Worm (Caenorhabditis elegans): ENCODE data around the gene ptr-14.
A peak's percentile ranks its signal among the peaks of the same experiment; 100 is the strongest.
"Not testable (repeated sequence)": the region's sequence is repeated elsewhere in the genome, so short reads cannot be mapped to it uniquely, and the experiment has no call there.

The ptr-14 gene

DNA sequence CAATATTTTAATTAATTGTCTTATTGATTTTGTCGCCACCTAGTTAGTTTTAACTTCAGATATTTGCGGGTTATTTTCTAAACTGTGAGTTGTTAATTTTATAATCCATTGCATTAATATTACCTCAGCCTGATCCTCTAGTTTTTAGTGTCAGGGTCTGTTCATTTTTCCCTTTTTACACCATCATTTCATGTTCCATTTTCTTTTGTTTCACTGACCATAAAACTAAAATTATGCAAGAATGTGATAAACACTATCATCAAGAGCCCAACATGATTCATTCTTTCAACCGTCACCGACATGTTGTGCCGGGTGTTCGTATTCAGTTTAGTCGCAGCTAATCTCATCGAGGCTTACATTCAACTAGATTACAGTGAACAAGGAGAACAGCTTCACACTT, 23.8 kb downstream of the ptr-14 start, which contains the start of gene F56C4.2:
Gene F56C4.2, plus strand, starts transcription at position 301 of the 400 bp plus-strand sequence.
- TF ChIP-seq B0336.3 (GFP tag; IDR thresholded peaks at IDR 0.05) (no peak), let-607 (tag; optimal IDR thresholded peaks at IDR 0.05) (no peak), ztf-28 (GFP tag; IDR thresholded peaks at IDR 0.05) (no peak), tbx-9 (tag; optimal IDR thresholded peaks at IDR 0.05; ENCODE audit: borderline replicate concordance) (no peak), F23B12.7 (tag; optimal IDR thresholded peaks at IDR 0.05; ENCODE audit: insufficient read depth) (no peak), sea-2 (GFP tag; IDR thresholded peaks at IDR 0.05) (no peak), lin-26 (GFP tag; IDR thresholded peaks at IDR 0.05) (no peak), ztf-25 (GFP tag; IDR thresholded peaks at IDR 0.05) (no peak), ekl-4 (GFP tag; IDR thresholded peaks at IDR 0.05) (no peak)

- TF ChIP-seq tbx-9 (tag; optimal IDR thresholded peaks at IDR 0.05; ENCODE audit: borderline replicate concordance); zim-3 (tag; optimal IDR thresholded peaks at IDR 0.05); madf-10 (tag; optimal IDR thresholded peaks at IDR 0.05): not testable (repeated sequence)
Measured at ce11 chrIV:10654047-10654446, 38.8 kb downstream of the ptr-14 start, which contains the start of gene glb-19. Gene glb-19 (minus strand): TSS chrIV:10654147.

DNA sequence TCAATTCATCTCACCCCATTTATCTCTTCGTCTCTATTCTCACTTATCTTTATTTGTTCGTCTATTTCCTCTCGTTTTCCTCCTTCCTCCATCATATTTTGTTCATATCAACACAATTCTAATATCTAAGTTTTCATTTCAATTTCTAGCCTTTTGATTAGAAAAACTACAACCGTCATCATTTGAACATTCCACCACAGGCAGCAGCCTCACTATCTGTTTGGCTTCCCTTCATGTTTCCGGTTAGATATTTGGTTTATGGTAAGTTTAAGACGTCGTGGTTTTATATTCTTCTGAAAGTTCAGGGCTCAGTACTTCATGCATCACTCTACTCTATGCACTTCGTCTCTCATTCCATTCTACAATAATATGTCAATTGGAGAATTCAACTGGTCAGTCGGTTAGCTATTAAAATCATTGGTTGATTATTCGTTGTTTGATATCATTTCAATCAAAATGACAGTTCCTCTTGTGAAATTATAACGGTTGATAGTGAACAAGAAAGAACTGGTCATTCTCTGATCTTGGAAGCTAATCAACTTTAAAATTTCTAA, 41.6 kb downstream of the ptr-14 start, which contains the start of gene K08C7.1:
Gene K08C7.1, plus strand, starts transcription at position 43 of the 554 bp plus-strand sequence.
- peak; percentile 25 for TF ChIP-seq atf-7 (tag; optimal IDR thresholded peaks at IDR 0.05)
- TF ChIP-seq bed-2 (GFP tag; IDR thresholded peaks at IDR 0.05): no peak
- TF ChIP-seq ztf-22 (GFP tag; optimal IDR thresholded peaks at IDR 0.05): no peak
- no peak for TF ChIP-seq F22D6.2 (tag; optimal IDR thresholded peaks at IDR 0.05)
- peak; percentile 78 for TF ChIP-seq nhr-80 (tag; optimal IDR thresholded peaks at IDR 0.05)

DNA sequence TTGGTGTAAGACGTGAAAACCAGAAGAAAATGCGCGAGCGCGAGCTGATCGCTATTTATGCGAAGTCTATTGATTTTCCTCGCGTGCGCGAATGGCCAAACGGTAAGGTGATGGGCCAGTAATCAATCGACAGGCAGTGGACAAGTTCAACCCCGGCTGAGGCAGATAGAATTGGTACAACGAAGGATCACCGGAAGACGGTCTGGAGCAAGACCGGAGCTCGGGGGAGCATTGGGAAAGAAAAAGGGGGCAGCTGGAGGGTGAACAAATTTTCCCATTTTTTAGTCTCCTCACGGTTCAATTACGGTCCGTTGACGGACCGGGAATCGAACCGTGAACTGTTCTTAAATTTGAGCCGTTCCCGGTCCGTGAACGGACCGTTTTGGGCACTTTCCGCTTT, 43.1 kb downstream of the ptr-14 start:
- TF ChIP-seq bed-1 (GFP tag; IDR thresholded peaks at IDR 0.05) (0 out of 2 replicates have a peak, but pooled peaks have one; percentile 84), attf-6 (GFP tag; IDR thresholded peaks at IDR 0.05) (peak; percentile 80), nhr-120 (GFP tag; IDR thresholded peaks at IDR 0.05) (peak; percentile 85; the same call in 1 of the 2 replicates), F37B4.10 (GFP tag; IDR thresholded peaks at IDR 0.05) (0 out of 2 replicates have a peak, but pooled peaks have one; percentile 28), aptf-3 (GFP tag; IDR thresholded peaks at IDR 0.05) (peak; percentile 85), rpc-1 (tag; optimal IDR thresholded peaks at IDR 0.05) (peak; percentile 36), F33H1.4 (GFP tag; IDR thresholded peaks at IDR 0.05) (peak; percentile 37; the same call in 1 of the 2 replicates), cebp-2 (GFP tag; IDR thresholded peaks at IDR 0.05) (peak; percentile 76; the same call in 1 of the 2 replicates), pbrm-1 (GFP tag; IDR thresholded peaks at IDR 0.05) (peak; percentile 60; the same call in 1 of the 2 replicates), madf-3 (GFP tag; IDR thresholded peaks at IDR 0.05) (peak; percentile 86), Y56A3A.18 (GFP tag; IDR thresholded peaks at IDR 0.05) (peak; percentile 90), egl-44 (GFP tag; IDR thresholded peaks at IDR 0.05) (peak; percentile 86), madf-6 (GFP tag; IDR thresholded peaks at IDR 0.05) (peak; percentile 79), egl-18 (GFP tag; IDR thresholded peaks at IDR 0.05) (peak; percentile 78), nfyb-1 (GFP tag; IDR thresholded peaks at IDR 0.05) (peak; percentile 72), Y95B8A.8 (GFP tag; IDR thresholded peaks at IDR 0.05) (0 out of 2 replicates have a peak, but pooled peaks have one; percentile 28), hmg-1.2 (GFP tag; IDR thresholded peaks at IDR 0.05) (peak; percentile 52), F39B2.1 (GFP tag; IDR thresholded peaks at IDR 0.05) (peak; percentile 82), dox-1 (GFP tag; IDR thresholded peaks at IDR 0.05) (peak; percentile 82), attf-3 (GFP tag; conservative IDR thresholded peaks at IDR 0.05) (peak; percentile 37; the same call in 1 of the 2 replicates), ekl-4 (GFP tag; IDR thresholded peaks at IDR 0.05) (peak; percentile 70), ceh-58 (GFP tag; IDR thresholded peaks at IDR 0.05) (peak; percentile 92; the same call in 1 of the 2 replicates), rcor-1 (GFP tag; IDR thresholded peaks at IDR 0.05) (peak; percentile 77), Y53G8AR.9 (GFP tag; conservative IDR thresholded peaks at IDR 0.05) (peak; percentile 63), mcd-1 (GFP tag; IDR thresholded peaks at IDR 0.05) (peak; percentile 64; the same call in 1 of the 2 replicates), madf-8 (GFP tag; conservative IDR thresholded peaks at IDR 0.05) (0 out of 2 replicates have a peak, but pooled peaks have one; percentile 6), sea-2 (GFP tag; IDR thresholded peaks at IDR 0.05) (peak; percentile 83; the same call in 1 of the 2 replicates), Y79H2A.3 (GFP tag; conservative IDR thresholded peaks at IDR 0.05) (0 out of 2 replicates have a peak, but pooled peaks have one; percentile 49)
- not testable (repeated sequence) for TF ChIP-seq rpc-1 (optimal IDR thresholded peaks at IDR 0.05)
